Worm (Caenorhabditis elegans): Measurements from ENCODE around the gene srd-15.

- no peak for TF ChIP-seq nhr-6 (tag; optimal IDR thresholded peaks at IDR 0.05)
- TF ChIP-seq ama-1 (optimal IDR thresholded peaks at IDR 0.05), result no peak
- TF ChIP-seq mab-5 (tag; optimal IDR thresholded peaks at IDR 0.05), result no peak
- TF ChIP-seq nhr-10 (tag; optimal IDR thresholded peaks at IDR 0.05), result no peak
- no peak for TF ChIP-seq unc-39 (tag; optimal IDR thresholded peaks at IDR 0.05)
- no peak for TF ChIP-seq egl-27 (tag; optimal IDR thresholded peaks at IDR 0.05)
- no peak for TF ChIP-seq dmd-4 (tag; optimal IDR thresholded peaks at IDR 0.05)
- TF ChIP-seq elt-1 (tag; optimal IDR thresholded peaks at IDR 0.05), result no peak
- TF ChIP-seq F13H6.1 (tag; optimal IDR thresholded peaks at IDR 0.05), result no peak
- no peak for TF ChIP-seq aly-2 (tag; optimal IDR thresholded peaks at IDR 0.05)
- no peak for TF ChIP-seq lin-11 (tag; optimal IDR thresholded peaks at IDR 0.05)
These were observed 21.2 kb upstream of the srd-15 start, which contains the start of gene srsx-17 for ce11 chrV:5927347-5927746.
